Fruit fly (Drosophila melanogaster): Measurements from ENCODE around the gene Sry-beta.

Sry-beta gene

DNA sequence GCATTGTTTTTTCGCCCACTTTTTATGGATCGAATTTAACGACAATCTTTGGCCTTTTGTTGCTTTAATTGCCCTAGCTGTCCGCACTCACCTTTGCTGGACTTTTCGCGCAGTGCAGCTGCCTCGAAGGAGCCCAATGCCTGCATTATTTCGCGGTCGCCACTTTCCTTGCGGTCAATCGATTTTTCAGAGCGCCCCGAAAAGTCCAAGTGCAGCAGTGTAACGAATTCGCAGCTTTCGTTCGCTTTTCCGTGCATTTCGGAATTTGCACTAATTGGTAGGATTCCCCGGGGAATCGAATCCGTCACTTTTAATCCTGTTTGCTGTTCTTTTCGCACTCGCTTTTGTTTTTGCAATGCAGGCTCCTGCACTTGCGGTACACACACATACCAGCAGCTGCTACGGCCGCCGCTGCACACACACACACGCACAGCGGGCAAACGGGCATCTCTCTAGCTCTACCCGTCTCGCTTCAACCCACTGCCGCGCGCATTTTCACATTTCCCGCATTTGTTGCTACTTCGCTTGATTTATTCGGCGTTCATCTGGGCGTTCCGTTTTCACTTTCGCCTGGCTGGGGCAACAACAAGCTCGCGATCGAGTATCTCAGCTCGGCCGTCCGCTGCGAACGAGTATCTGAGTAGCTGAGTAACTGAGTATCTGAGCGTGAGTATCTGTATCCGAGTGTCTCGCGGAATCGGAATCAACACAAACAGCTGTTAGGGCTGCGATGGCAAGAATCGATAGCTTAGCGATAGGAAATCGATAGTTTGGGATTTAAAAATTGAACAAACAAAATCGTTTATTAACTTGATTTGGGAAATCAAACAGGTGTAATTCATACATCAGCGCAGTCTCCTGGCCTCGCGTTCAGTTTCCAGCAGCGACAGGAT, 17.7 kb upstream of the Sry-beta start, which contains the start of gene Mgat2 (continued):
- TF ChIP-seq CG3847 (GFP tag; IDR thresholded peaks at IDR 0.05) = no peak
- no peak for TF ChIP-seq CG32772 (GFP tag; IDR thresholded peaks at IDR 0.05)
- peak; percentile 28 for TF ChIP-seq CG6765 (GFP tag; optimal IDR thresholded peaks at IDR 0.05)
- TF ChIP-seq lov (optimal IDR thresholded peaks at IDR 0.05) = no peak
- 0 out of 3 replicates have a peak, but pooled peaks have one; percentile 29 for TF ChIP-seq lov (GFP tag; IDR thresholded peaks at IDR 0.05)
- peak; percentile 1 for TF ChIP-seq ATbp (GFP tag; optimal IDR thresholded peaks at IDR 0.05)
- TF ChIP-seq NK7.1 (GFP tag; optimal IDR thresholded peaks at IDR 0.05) = no peak
- no peak for TF ChIP-seq CG9437 (GFP tag; optimal IDR thresholded peaks at IDR 0.05)
- TF ChIP-seq prd (optimal IDR thresholded peaks at IDR 0.05) = no peak
- TF ChIP-seq prd (GFP tag; IDR thresholded peaks at IDR 0.05) = no peak
- TF ChIP-seq Fer3 (tag; optimal IDR thresholded peaks at IDR 0.05) = peak; percentile 15
- TF ChIP-seq H15 (GFP tag; IDR thresholded peaks at IDR 0.05) = no peak
- no peak for TF ChIP-seq Camta (GFP tag; optimal IDR thresholded peaks at IDR 0.05)
- peak; percentile 74 for TF ChIP-seq mirr (GFP tag; optimal IDR thresholded peaks at IDR 0.05)
- peak; percentile 71 for TF ChIP-seq CG14860 (GFP tag; IDR thresholded peaks at IDR 0.05; ENCODE audit: partially characterized antibody)
- peak; percentile 74 for TF ChIP-seq inv (GFP tag; IDR thresholded peaks at IDR 0.05; ENCODE audit: partially characterized antibody)
- no peak for TF ChIP-seq phol (tag; optimal IDR thresholded peaks at IDR 0.05)
- TF ChIP-seq cas (GFP tag; IDR thresholded peaks at IDR 0.05) = no peak
- TF ChIP-seq CG15696 (tag; optimal IDR thresholded peaks at IDR 0.05) = no peak
- peak; percentile 65 for TF ChIP-seq YL-1 (GFP tag; optimal IDR thresholded peaks at IDR 0.05)
- TF ChIP-seq sob (GFP tag; IDR thresholded peaks at IDR 0.05) = peak; percentile 37; the same call in 1 of the 2 replicates
- TF ChIP-seq CG13624 (GFP tag; optimal IDR thresholded peaks at IDR 0.05) = peak; percentile 11
- TF ChIP-seq Deaf1 (tag; optimal IDR thresholded peaks at IDR 0.05) = peak; percentile 81
- TF ChIP-seq tap (tag; optimal IDR thresholded peaks at IDR 0.05) = peak; percentile 65
- TF ChIP-seq Aef1 (GFP tag; IDR thresholded peaks at IDR 0.05) = no peak; the same call in 2 of the 3 replicates
- TF ChIP-seq CG8944 (GFP tag; optimal IDR thresholded peaks at IDR 0.05) = no peak
- no peak for TF ChIP-seq nau (GFP tag; optimal IDR thresholded peaks at IDR 0.05)
- TF ChIP-seq CG12236 (GFP tag; optimal IDR thresholded peaks at IDR 0.05) = peak; percentile 14
- TF ChIP-seq ems (GFP tag; optimal IDR thresholded peaks at IDR 0.05) = peak; percentile 11
- TF ChIP-seq CG17186 (GFP tag; optimal IDR thresholded peaks at IDR 0.05) = peak; percentile 24
- TF ChIP-seq tup (GFP tag; optimal IDR thresholded peaks at IDR 0.05) = no peak
- peak; percentile 82 for TF ChIP-seq CG7963 (GFP tag; IDR thresholded peaks at IDR 0.05; ENCODE audit: partially characterized antibody)
- no peak for TF ChIP-seq HLH3B (GFP tag; IDR thresholded peaks at IDR 0.05)
- TF ChIP-seq Mes4 (GFP tag; optimal IDR thresholded peaks at IDR 0.05) = no peak
- peak; percentile 71 for TF ChIP-seq CG15601 (tag; optimal IDR thresholded peaks at IDR 0.05)
- TF ChIP-seq repo (GFP tag; optimal IDR thresholded peaks at IDR 0.05) = no peak
- peak; percentile 77 for TF ChIP-seq vnd (GFP tag; IDR thresholded peaks at IDR 0.05; ENCODE audit: partially characterized antibody)
- no peak for TF ChIP-seq CG15514 (GFP tag; optimal IDR thresholded peaks at IDR 0.05)
- TF ChIP-seq CG4328 (GFP tag; optimal IDR thresholded peaks at IDR 0.05) = peak; percentile 9
- no peak for TF ChIP-seq CG5953 (GFP tag; IDR thresholded peaks at IDR 0.05)
- peak; percentile 58 for TF ChIP-seq CG8478 (optimal IDR thresholded peaks at IDR 0.05)
- no peak for TF ChIP-seq stc (GFP tag; IDR thresholded peaks at IDR 0.05)
- no peak for TF ChIP-seq CG9876 (GFP tag; optimal IDR thresholded peaks at IDR 0.05)
- peak; percentile 15 for TF ChIP-seq bigmax (GFP tag; optimal IDR thresholded peaks at IDR 0.05)
- TF ChIP-seq CG1792 (GFP tag; optimal IDR thresholded peaks at IDR 0.05) = no peak
- no peak for TF ChIP-seq CG4730 (GFP tag; IDR thresholded peaks at IDR 0.05)
- peak; percentile 62 for TF ChIP-seq CG4707 (GFP tag; optimal IDR thresholded peaks at IDR 0.05)
- TF ChIP-seq CG12391 (tag; optimal IDR thresholded peaks at IDR 0.05) = peak; percentile 6
- no peak for TF ChIP-seq ase (GFP tag; IDR thresholded peaks at IDR 0.05)
- TF ChIP-seq Atf-2 (GFP tag; optimal IDR thresholded peaks at IDR 0.05) = no peak

Data from whole organism, embryonic.